Worm (Caenorhabditis elegans): ENCODE data around the gene F39B3.7.
A peak's percentile ranks its signal among the peaks of the same experiment; 100 is the strongest.
"Not testable (repeated sequence)": the region's sequence is repeated elsewhere in the genome, so short reads cannot be mapped to it uniquely, and the experiment has no call there.

F39B3.7 gene

DNA sequence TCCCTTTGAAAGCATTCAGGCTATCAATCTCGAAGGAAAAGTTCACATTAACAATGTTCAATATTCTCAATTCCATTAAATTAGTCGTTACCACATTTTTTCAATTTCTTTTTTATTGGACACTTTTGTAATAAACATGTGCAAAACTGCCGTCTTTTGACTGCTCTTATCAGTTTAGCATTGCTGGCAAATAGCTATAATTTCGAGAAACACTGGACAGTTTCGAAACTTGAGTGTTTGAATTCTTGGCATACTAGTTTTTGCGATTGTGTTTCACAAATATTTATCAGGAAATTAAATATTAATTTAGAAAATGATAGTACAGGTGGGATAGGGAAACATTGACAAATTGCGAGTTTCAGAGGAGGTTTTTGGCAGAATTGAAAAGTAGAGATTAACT, 34.1 kb upstream of the F39B3.7 start:
- TF ChIP-seq jun-1 (tag; optimal IDR thresholded peaks at IDR 0.05) (no peak), fos-1 (tag; optimal IDR thresholded peaks at IDR 0.05) (peak; percentile 19), pqm-1 (tag; optimal IDR thresholded peaks at IDR 0.05) (peak; percentile 76), elt-2 (tag; optimal IDR thresholded peaks at IDR 0.05) (peak; percentile 81)

DNA sequence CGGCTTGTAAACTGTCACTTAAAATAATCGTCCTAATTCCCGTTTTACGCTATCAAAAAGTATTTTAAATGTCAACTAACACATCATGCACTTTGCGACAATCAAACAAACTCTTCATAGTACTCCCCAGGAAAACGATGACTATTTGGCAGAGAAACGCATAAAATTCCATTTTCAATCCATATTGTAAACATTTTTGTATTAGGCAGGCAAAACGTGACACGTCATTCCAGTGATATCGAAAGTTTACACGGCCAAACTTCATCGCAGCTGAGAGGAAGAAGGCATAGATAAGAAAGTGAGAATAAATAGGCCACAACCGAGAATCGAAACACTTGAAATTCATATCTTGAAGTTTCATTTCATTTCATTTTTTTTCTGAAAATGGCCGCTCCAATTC, 32.9 kb upstream of the F39B3.7 start, which contains the start of gene lec-9:
lec-9 (plus strand) TSS at position 349 of the 400 bp plus-strand sequence.
- TF ChIP-seq skn-1 (tag; optimal IDR thresholded peaks at IDR 0.05) (peak; percentile 79), elt-1 (tag; optimal IDR thresholded peaks at IDR 0.05) (no peak), unc-39 (tag; optimal IDR thresholded peaks at IDR 0.05) (no peak), pha-4 (tag; optimal IDR thresholded peaks at IDR 0.05) (peak; percentile 68), tbx-2 (tag; optimal IDR thresholded peaks at IDR 0.05) (no peak), elt-2 (tag; optimal IDR thresholded peaks at IDR 0.05) (peak; percentile 97), pqm-1 (tag; optimal IDR thresholded peaks at IDR 0.05) (peak; percentile 91)

DNA sequence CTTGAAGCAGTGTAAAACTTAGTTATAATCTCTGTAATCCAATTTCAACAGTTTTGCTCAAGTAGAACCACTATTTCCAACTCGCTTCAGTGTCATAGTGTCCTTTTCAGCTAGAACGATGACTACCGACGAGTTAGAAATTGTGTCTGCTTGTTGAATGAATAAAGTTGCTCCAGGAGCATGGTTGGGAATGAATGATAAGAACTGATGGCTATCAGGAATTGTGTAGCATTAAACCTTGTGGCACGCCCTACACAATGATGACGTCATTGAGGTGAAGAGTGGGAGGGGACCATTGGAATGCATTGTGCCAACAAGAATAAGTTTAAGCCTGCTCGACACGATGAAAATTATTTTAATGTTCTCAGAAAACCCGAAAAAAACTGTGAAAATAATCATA, 31.4 kb upstream of the F39B3.7 start:
- peak; percentile 64 for TF ChIP-seq pqm-1 (tag; optimal IDR thresholded peaks at IDR 0.05)
- peak; percentile 66 for TF ChIP-seq elt-2 (tag; optimal IDR thresholded peaks at IDR 0.05)
- TF ChIP-seq mml-1 (tag; optimal IDR thresholded peaks at IDR 0.05), result no peak

DNA sequence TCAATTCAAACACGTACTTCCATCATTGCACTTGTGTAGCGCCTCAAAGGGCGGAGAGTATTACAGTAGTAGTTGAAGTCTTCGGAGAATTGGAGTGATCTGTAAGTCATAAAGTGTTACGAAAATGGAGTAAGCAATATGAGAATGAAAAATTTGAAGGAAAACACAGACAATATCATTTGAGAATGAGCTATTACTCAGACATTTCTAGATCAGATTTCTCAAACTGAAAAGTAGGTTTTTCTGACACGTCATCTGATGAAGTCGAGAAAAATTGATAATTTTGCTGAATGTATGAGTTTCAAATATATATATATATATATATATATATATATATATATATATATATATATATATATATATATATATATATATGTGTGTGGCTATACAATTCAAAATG, 12.5 kb upstream of the F39B3.7 start, which contains the start of gene frpr-7:
frpr-7 (minus strand) TSS at position 101 of the 400 bp plus-strand sequence.
- TF ChIP-seq lin-15B (tag; optimal IDR thresholded peaks at IDR 0.05), result no peak
- TF ChIP-seq nhr-67 (tag; optimal IDR thresholded peaks at IDR 0.05), result no peak
- TF ChIP-seq egl-5 (tag; optimal IDR thresholded peaks at IDR 0.05), result no peak
- TF ChIP-seq nhr-237 (tag; optimal IDR thresholded peaks at IDR 0.05), result no peak
- no peak for TF ChIP-seq unc-62 (GFP tag; optimal IDR thresholded peaks at IDR 0.05)
- no peak for TF ChIP-seq aly-2 (tag; optimal IDR thresholded peaks at IDR 0.05)
- no peak for TF ChIP-seq nhr-76 (tag; optimal IDR thresholded peaks at IDR 0.05)
- no peak for TF ChIP-seq jun-1 (tag; optimal IDR thresholded peaks at IDR 0.05)
- no peak for TF ChIP-seq nhr-25 (tag; optimal IDR thresholded peaks at IDR 0.05)
- no peak for TF ChIP-seq elt-3 (tag; optimal IDR thresholded peaks at IDR 0.05)
- no peak for TF ChIP-seq ztf-11 (tag; optimal IDR thresholded peaks at IDR 0.05)
- TF ChIP-seq pqm-1 (tag; optimal IDR thresholded peaks at IDR 0.05), result no peak
- no peak for TF ChIP-seq ceh-9 (tag; optimal IDR thresholded peaks at IDR 0.05)
- TF ChIP-seq tbx-2 (tag; optimal IDR thresholded peaks at IDR 0.05), result no peak
- TF ChIP-seq snpc-4 (tag; optimal IDR thresholded peaks at IDR 0.05), result no peak
- TF ChIP-seq R02D3.7 (tag; optimal IDR thresholded peaks at IDR 0.05), result no peak

DNA sequence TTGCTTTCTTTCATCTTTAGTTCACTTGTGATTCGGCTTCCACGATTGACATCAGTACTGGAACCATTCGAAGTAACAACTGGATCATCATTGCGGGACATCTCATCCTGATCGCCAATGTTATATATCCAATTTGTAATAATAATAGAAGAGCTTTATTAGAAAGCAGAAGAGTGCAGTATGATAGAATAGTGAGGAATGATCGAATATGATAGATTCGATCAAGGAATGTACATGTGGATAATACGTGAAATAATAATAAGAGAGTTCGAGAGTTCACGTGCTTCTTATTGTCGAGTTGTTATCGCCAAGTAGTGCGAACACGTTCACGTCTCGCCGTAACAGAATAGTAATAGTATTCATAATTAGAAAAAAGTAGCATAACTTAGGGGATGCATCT, 11.7 kb upstream of the F39B3.7 start, which contains the start of gene F39B3.3:
F39B3.3 (minus strand) TSS at position 101 of the 400 bp plus-strand sequence.
- not testable (repeated sequence) for TF ChIP-seq skn-1, nhr-67, mml-1 (tag; optimal IDR thresholded peaks at IDR 0.05)

DNA sequence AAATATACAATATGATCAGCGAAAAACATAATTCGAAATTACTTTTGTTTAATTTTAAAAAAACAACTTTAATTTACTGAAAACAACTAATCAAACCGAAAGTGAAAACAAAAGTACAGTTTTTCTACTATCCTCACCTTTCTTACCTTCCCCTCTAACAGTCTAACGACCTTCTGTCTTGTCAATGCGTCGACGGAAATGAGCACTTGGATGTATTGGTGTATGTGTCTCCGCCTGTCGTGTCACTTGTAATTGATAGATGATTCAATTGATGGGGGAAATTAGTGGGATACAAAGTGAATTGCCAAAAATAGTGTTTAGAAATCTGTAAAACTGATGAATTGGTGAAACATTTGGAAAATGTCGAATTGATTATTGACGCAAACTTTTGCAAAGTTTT, 3.9 kb downstream of the F39B3.7 start, which contains the start of gene F31A3.5:
F31A3.5 (minus strand) TSS at position 200 of the 400 bp plus-strand sequence.
- TF ChIP-seq ztf-4 (tag; optimal IDR thresholded peaks at IDR 0.05) (no peak), pqm-1 (tag; optimal IDR thresholded peaks at IDR 0.05) (no peak), nhr-28 (tag; optimal IDR thresholded peaks at IDR 0.05) (no peak), nhr-76 (tag; optimal IDR thresholded peaks at IDR 0.05) (no peak)

DNA sequence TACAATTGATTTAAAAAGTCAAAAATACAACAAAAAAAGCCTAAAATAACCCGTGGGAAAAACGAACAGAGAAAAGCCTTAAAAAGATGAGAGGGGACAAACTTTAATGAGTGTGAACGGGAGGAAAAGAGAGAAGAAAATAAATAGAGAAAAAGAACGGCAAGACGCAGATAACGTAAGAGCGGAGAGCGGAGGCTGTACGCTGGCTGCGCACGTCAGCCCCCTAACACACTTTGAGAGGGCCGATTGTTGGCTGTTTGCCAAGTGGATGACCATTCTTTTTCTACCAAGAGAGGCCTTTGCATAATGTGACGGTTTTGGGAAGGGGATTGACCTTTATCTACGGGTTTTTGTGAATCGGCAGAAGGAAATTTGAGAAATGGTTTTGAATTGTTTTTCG, 5.1 kb downstream of the F39B3.7 start:
- TF ChIP-seq nhr-25 (tag; optimal IDR thresholded peaks at IDR 0.05), result peak; percentile 61
- TF ChIP-seq hmg-11 (tag; optimal IDR thresholded peaks at IDR 0.05), result peak; percentile 2
- no peak for TF ChIP-seq ama-1 (optimal IDR thresholded peaks at IDR 0.05)
- TF ChIP-seq pha-4 (tag; optimal IDR thresholded peaks at IDR 0.05), result peak; percentile 82

DNA sequence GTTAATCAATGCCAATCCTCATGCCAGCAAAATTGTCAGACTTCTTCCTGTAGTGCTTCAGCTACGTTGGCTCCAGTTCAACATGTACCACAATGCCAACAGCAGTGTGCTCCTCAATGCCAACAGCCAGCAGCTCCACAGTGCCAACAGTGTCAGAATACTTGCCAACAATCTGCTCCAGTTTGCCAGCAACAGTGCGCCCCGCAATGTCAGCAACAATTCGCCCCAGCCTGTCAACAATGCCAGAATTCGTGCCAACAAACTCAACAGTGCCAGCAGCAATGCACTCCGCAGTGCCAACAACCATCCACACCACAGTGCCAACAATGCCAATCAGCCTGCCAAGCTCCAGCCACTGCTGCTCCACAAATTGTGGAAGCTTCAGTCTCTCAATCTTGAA, 13.5 kb downstream of the F39B3.7 start:
- TF ChIP-seq egl-5 (tag; optimal IDR thresholded peaks at IDR 0.05) (no peak), aly-2 (tag; optimal IDR thresholded peaks at IDR 0.05) (no peak)

All from whole organism, L3 larva.